Fruit fly (Drosophila melanogaster) whole organism, embryonic: Measurements from ENCODE around the gene Max.

Experiments
- Atf-2 ChIP-seq: fragments of 200-800 bp; sonication (Bioruptor generic); optimal IDR thresholded peaks from 2 replicates; lab custom pipeline; 2016; ENCODE audit warnings: missing biosample characterization, missing genetic modification characterization
- Blimp-1 ChIP-seq: fragments of 200-800 bp; sonication (Bioruptor generic); optimal IDR thresholded peaks from 3 replicates; lab custom pipeline; 2018; ENCODE audit warnings: missing biosample characterization, missing genetic modification characterization, mild to moderate bottlenecking, moderate library complexity, missing genetic modification reagents
- CG10565 ChIP-seq: fragments of 200-800 bp; sonication (Bioruptor generic); optimal IDR thresholded peaks from 3 replicates; lab custom pipeline; 2016; ENCODE audit warnings: missing biosample characterization, mild to moderate bottlenecking, missing genetic modification characterization
- CG13123 ChIP-seq: fragments of 200-800 bp; sonication (Bioruptor generic); optimal IDR thresholded peaks from 2 replicates; lab custom pipeline; 2016; ENCODE audit warnings: missing biosample characterization, missing genetic modification characterization
- CG16813 ChIP-seq: fragments of 200-800 bp; sonication (Bioruptor generic); IDR thresholded peaks from 3 replicates; pipeline ENCODE4 v1.3.6; 2022; ENCODE audit warnings: missing biosample characterization, missing genetic modification characterization; ENCODE audit not compliant: partially characterized antibody
- CG17385 ChIP-seq: fragments of 200-800 bp; sonication (Bioruptor generic); optimal IDR thresholded peaks from 3 replicates; lab custom pipeline; 2018; ENCODE audit warnings: missing biosample characterization, mild to moderate bottlenecking, missing genetic modification characterization
- CG17612 ChIP-seq: fragments of 200-800 bp; sonication (Bioruptor generic); IDR thresholded peaks from 2 replicates; pipeline ENCODE4 v1.3.6; 2022; ENCODE audit warnings: missing biosample characterization, missing genetic modification characterization
- CG18262 ChIP-seq: fragments of 200-800 bp; optimal IDR thresholded peaks from 3 replicates; lab custom pipeline; 2019; ENCODE audit warnings: missing biosample characterization, mild to moderate bottlenecking, missing genetic modification characterization, moderate library complexity
- CG2120 ChIP-seq: fragments of 200-800 bp; sonication (Bioruptor generic); optimal IDR thresholded peaks from 3 replicates; lab custom pipeline; 2016; ENCODE audit warnings: missing biosample characterization, missing genetic modification characterization
- CG34224 ChIP-seq: fragments of 200-800 bp; sonication (Bioruptor generic); IDR thresholded peaks from 3 replicates; pipeline ENCODE4 v1.3.6; 2022; ENCODE audit warnings: missing biosample characterization, missing genetic modification characterization; ENCODE audit not compliant: partially characterized antibody
- CG3847 ChIP-seq: fragments of 200-800 bp; sonication (Bioruptor generic); IDR thresholded peaks from 2 replicates; pipeline ENCODE4 v1.3.6; 2022; ENCODE audit warnings: missing biosample characterization, missing genetic modification characterization
- CG6254 ChIP-seq: fragments of 200-800 bp; sonication (Bioruptor generic); optimal IDR thresholded peaks from 3 replicates; lab custom pipeline; 2017; ENCODE audit warnings: mild to moderate bottlenecking, missing biosample characterization, missing genetic modification reagents, missing genetic modification characterization
- CG7928 ChIP-seq: fragments of 200-800 bp; sonication (Bioruptor generic); optimal IDR thresholded peaks from 2 replicates; lab custom pipeline; 2017; ENCODE audit warnings: missing biosample characterization, mild to moderate bottlenecking, missing genetic modification characterization
- CG8089 ChIP-seq: fragments of 200-800 bp; sonication (Bioruptor generic); optimal IDR thresholded peaks from 3 replicates; lab custom pipeline; 2016; ENCODE audit warnings: missing biosample characterization, missing genetic modification characterization
- CG9727 ChIP-seq: fragments of 200-800 bp; sonication (Bioruptor generic); optimal IDR thresholded peaks from 3 replicates; lab custom pipeline; 2017; ENCODE audit warnings: missing biosample characterization, mild to moderate bottlenecking, missing genetic modification characterization
- D19A ChIP-seq: fragments of 200-800 bp; optimal IDR thresholded peaks from 3 replicates; lab custom pipeline; 2019; ENCODE audit warnings: missing biosample characterization, mild to moderate bottlenecking, missing genetic modification characterization, moderate library complexity
- Dbx ChIP-seq: fragments of 200-800 bp; sonication (Bioruptor generic); IDR thresholded peaks from 3 replicates; pipeline ENCODE4 v1.3.6; 2022; ENCODE audit warnings: missing biosample characterization, missing genetic modification characterization
- Deaf1 ChIP-seq: fragments of 200-800 bp; optimal IDR thresholded peaks from 3 replicates; lab custom pipeline; 2019; ENCODE audit warnings: missing biosample characterization, mild to moderate bottlenecking, missing genetic modification characterization, moderate library complexity
- E2f1 ChIP-seq: fragments of 200-800 bp; sonication (Bioruptor generic); IDR thresholded peaks from 2 replicates; pipeline ENCODE4 v1.3.6; 2022; ENCODE audit warnings: missing biosample characterization, missing genetic modification characterization
- Ets97D ChIP-seq: fragments of 200-800 bp; sonication (Bioruptor generic); optimal IDR thresholded peaks from 3 replicates; lab custom pipeline; 2016; ENCODE audit warnings: missing biosample characterization, missing genetic modification characterization
- Hmx ChIP-seq: fragments of 200-800 bp; sonication (Bioruptor generic); optimal IDR thresholded peaks from 2 replicates; lab custom pipeline; 2016; ENCODE audit warnings: missing biosample characterization, missing genetic modification characterization
- Lhr ChIP-seq: fragments of 200-800 bp; sonication (Bioruptor generic); optimal IDR thresholded peaks from 3 replicates; lab custom pipeline; 2017; ENCODE audit warnings: mild to moderate bottlenecking, missing biosample characterization, missing genetic modification reagents, missing genetic modification characterization
- Mad ChIP-seq: fragments of 200-800 bp; sonication (Bioruptor generic); optimal IDR thresholded peaks from 2 replicates; lab custom pipeline; 2016; ENCODE audit warnings: missing biosample characterization, missing genetic modification characterization
- Med ChIP-seq: fragments of 200-800 bp; sonication (Bioruptor generic); peaks from one replicate; lab custom pipeline; 2016; ENCODE audit warnings: missing biosample characterization, missing genetic modification characterization, mild to moderate bottlenecking, inconsistent platforms, moderate library complexity
- Poxn ChIP-seq: fragments of 200-800 bp; sonication (Bioruptor generic); IDR thresholded peaks from 2 replicates; pipeline ENCODE4 v1.3.6; 2022; ENCODE audit warnings: missing biosample characterization, missing genetic modification characterization
- Sin3A ChIP-seq: fragments of >200 bp; optimal IDR thresholded peaks from 2 replicates; lab custom pipeline; 2018
- Sox102F ChIP-seq: fragments of 200-800 bp; sonication (Bioruptor generic); optimal IDR thresholded peaks from 2 replicates; lab custom pipeline; 2018; ENCODE audit warnings: missing biosample characterization, mild to moderate bottlenecking, missing genetic modification characterization, moderate library complexity
- Spps ChIP-seq: fragments of 200-800 bp; sonication (Bioruptor generic); optimal IDR thresholded peaks from 2 replicates; lab custom pipeline; 2018; ENCODE audit warnings: missing biosample characterization, mild to moderate bottlenecking, missing genetic modification characterization
- Ssrp ChIP-seq: fragments of 200-800 bp; sonication (Bioruptor generic); optimal IDR thresholded peaks from 2 replicates; lab custom pipeline; 2018; ENCODE audit warnings: missing biosample characterization, mild to moderate bottlenecking, missing genetic modification characterization, moderate library complexity
- Xbp1 ChIP-seq: fragments of 200-800 bp; sonication (Bioruptor generic); optimal IDR thresholded peaks from 3 replicates; lab custom pipeline; 2016; ENCODE audit warnings: missing biosample characterization, mild to moderate bottlenecking, missing genetic modification characterization
- ash1 ChIP-seq: fragments of 200-800 bp; sonication (Bioruptor generic); optimal IDR thresholded peaks from 2 replicates; lab custom pipeline; 2018; ENCODE audit warnings: missing biosample characterization, mild to moderate bottlenecking, missing genetic modification characterization
- bbx ChIP-seq: fragments of 200-800 bp; sonication (Bioruptor generic); IDR thresholded peaks from 2 replicates; pipeline ENCODE4 v1.3.6; 2022; ENCODE audit warnings: missing biosample characterization, missing genetic modification characterization; ENCODE audit not compliant: partially characterized antibody
- bcd ChIP-seq: fragments of 200-800 bp; sonication (Bioruptor generic); optimal IDR thresholded peaks from 2 replicates; lab custom pipeline; 2017; ENCODE audit warnings: missing biosample characterization, mild to moderate bottlenecking, missing genetic modification characterization
- dm ChIP-seq: fragments of 200-800 bp; sonication (Bioruptor generic); optimal IDR thresholded peaks from 3 replicates; lab custom pipeline; 2016; ENCODE audit warnings: missing biosample characterization, missing genetic modification characterization
- eve ChIP-seq, 2 experiments: fragments of >200 bp; optimal IDR thresholded peaks; 2 replicates each; lab custom pipeline; 2017; ENCODE audit warnings: missing biosample characterization in 2 of 2, missing genetic modification characterization in 2 of 2
- fd3F ChIP-seq: fragments of 200-800 bp; sonication (Bioruptor generic); optimal IDR thresholded peaks from 2 replicates; lab custom pipeline; 2018; ENCODE audit warnings: missing biosample characterization, mild to moderate bottlenecking, missing genetic modification characterization, moderate library complexity
- ftz-f1 ChIP-seq: fragments of 200-800 bp; sonication (Bioruptor generic); optimal IDR thresholded peaks from 2 replicates; lab custom pipeline; 2016; ENCODE audit warnings: missing biosample characterization, missing genetic modification characterization
- lilli ChIP-seq: fragments of 200-800 bp; sonication (Bioruptor generic); optimal IDR thresholded peaks from 3 replicates; lab custom pipeline; 2016; ENCODE audit warnings: missing biosample characterization, missing genetic modification characterization
- lola ChIP-seq, 3 experiments: fragments of >200 bp in 2 of 3; fragments of 200-800 bp in 1 of 3; sonication (Bioruptor generic) in 1 of 3; optimal IDR thresholded peaks; 2 replicates each; lab custom pipeline; 2017 to 2019; ENCODE audit warnings: missing biosample characterization in 3 of 3, missing genetic modification characterization in 3 of 3, mild to moderate bottlenecking in 1 of 3, moderate library complexity in 1 of 3
- mirr ChIP-seq: fragments of 200-800 bp; sonication (Bioruptor generic); optimal IDR thresholded peaks from 3 replicates; lab custom pipeline; 2018; ENCODE audit warnings: missing biosample characterization, mild to moderate bottlenecking, missing genetic modification characterization
- nom ChIP-seq: fragments of 200-800 bp; sonication (Bioruptor generic); optimal IDR thresholded peaks from 2 replicates; lab custom pipeline; 2017; ENCODE audit warnings: missing biosample characterization, missing genetic modification characterization, mild to moderate bottlenecking, moderate library complexity, missing genetic modification reagents
- odd ChIP-seq: fragments of 200-800 bp; sonication (Bioruptor generic); optimal IDR thresholded peaks from 2 replicates; lab custom pipeline; 2017; ENCODE audit warnings: missing biosample characterization, mild to moderate bottlenecking, missing genetic modification characterization
- onecut ChIP-seq: fragments of 200-800 bp; sonication (Bioruptor generic); IDR thresholded peaks from 2 replicates; pipeline ENCODE4 v1.3.6; 2022; ENCODE audit warnings: missing biosample characterization, missing genetic modification characterization
- pfk ChIP-seq: fragments of 200-800 bp; sonication (Bioruptor generic); optimal IDR thresholded peaks from 2 replicates; lab custom pipeline; 2018; ENCODE audit warnings: missing biosample characterization, mild to moderate bottlenecking, missing genetic modification characterization, moderate library complexity
- seq ChIP-seq: fragments of 200-800 bp; sonication (Bioruptor generic); IDR thresholded peaks from 2 replicates; pipeline ENCODE4 v1.3.6; 2022; ENCODE audit warnings: missing biosample characterization, missing genetic modification characterization
- slou ChIP-seq: fragments of 200-800 bp; sonication (Bioruptor generic); optimal IDR thresholded peaks from 3 replicates; lab custom pipeline; 2016; ENCODE audit warnings: missing biosample characterization, missing genetic modification characterization
- tap ChIP-seq: fragments of 200-800 bp; optimal IDR thresholded peaks from 3 replicates; lab custom pipeline; 2019; ENCODE audit warnings: missing biosample characterization, mild to moderate bottlenecking, missing genetic modification characterization, moderate library complexity
- tna ChIP-seq: fragments of 200-800 bp; sonication (Bioruptor generic); IDR thresholded peaks from 2 replicates; pipeline ENCODE4 v1.3.6; 2022; ENCODE audit warnings: missing biosample characterization, missing genetic modification characterization; ENCODE audit not compliant: partially characterized antibody
- wek ChIP-seq: fragments of 200-800 bp; sonication (Bioruptor generic); optimal IDR thresholded peaks from 3 replicates; lab custom pipeline; 2018; ENCODE audit warnings: missing biosample characterization, mild to moderate bottlenecking, missing genetic modification characterization, moderate library complexity
- zen2 ChIP-seq: fragments of 200-800 bp; sonication (Bioruptor generic); IDR thresholded peaks from 3 replicates; pipeline ENCODE4 v1.3.6; 2022; ENCODE audit warnings: missing biosample characterization, missing genetic modification characterization; ENCODE audit not compliant: partially characterized antibody

The Max gene

DNA sequence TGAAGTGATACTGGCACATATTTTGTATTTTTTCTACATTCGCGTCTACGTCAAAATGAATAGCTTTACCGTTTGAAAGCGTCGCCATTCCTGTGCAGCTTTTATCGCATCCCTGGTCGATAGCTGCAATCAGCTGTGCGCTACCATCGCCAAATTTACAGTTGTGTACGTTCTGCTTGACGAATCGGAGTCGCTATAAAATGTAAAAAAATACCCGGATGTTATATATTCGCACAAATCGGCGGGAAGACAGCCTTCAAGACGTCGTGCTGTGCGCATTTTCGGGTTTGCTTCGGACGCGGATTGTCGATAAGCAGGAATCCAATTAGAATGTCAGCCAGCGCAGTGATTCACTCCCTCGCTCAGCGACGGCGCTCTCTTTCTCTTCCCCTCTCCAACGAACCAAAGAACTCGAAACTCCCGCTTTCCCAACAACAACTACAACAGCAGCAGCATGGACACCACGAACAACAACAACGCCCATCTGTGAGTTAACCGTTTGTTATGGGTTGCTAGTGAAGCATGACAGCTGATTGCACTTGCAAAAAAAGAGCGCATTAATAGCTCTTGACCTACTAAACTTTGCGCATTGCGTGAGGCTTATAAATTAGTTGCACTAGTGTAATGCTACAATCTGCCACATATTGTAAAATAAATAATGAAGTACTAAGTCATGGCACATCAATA is 30.8 kb upstream of the Max start (continued):
- TF ChIP-seq bcd (GFP tag; lab: Kevin White, UChicago) (no peak), slou (GFP tag; lab: Kevin White, UChicago) (no peak), CG8089 (GFP tag; lab: Kevin White, UChicago) (no peak), D19A (tag; lab: Kevin White, UChicago) (no peak), CG17612 (GFP tag; lab: Robert Waterston, UW) (no peak), CG34224 (GFP tag; lab: Robert Waterston, UW) (peak; percentile 44; the same call in 1 of the 3 replicates), Atf-2 (GFP tag; lab: Kevin White, UChicago) (no peak), CG9727 (GFP tag; lab: Kevin White, UChicago) (no peak), nom (GFP tag; lab: Kevin White, UChicago) (no peak), Blimp-1 (GFP tag; lab: Kevin White, UChicago) (peak; percentile 3), CG17385 (no peak), eve (GFP tag; optimal IDR thresholded peaks at IDR 0.05; lab: Kevin White, UChicago) (no peak), zen2 (GFP tag; lab: Robert Waterston, UW) (no peak), fd3F (no peak), lola (GFP tag; optimal IDR thresholded peaks at IDR 0.05; lab: Kevin White, UChicago) (no peak), bbx (GFP tag; lab: Robert Waterston, UW) (no peak), CG10565 (GFP tag; lab: Kevin White, UChicago) (no peak), CG2120 (no peak), Ets97D (peak; percentile 78), E2f1 (GFP tag; lab: Robert Waterston, UW) (no peak), Dbx (GFP tag; lab: Robert Waterston, UW) (no peak), Deaf1 (tag; lab: Kevin White, UChicago) (peak; percentile 85), Sox102F (GFP tag; lab: Kevin White, UChicago) (no peak), Ssrp (tag; lab: Kevin White, UChicago) (no peak), Lhr (peak; percentile 62), Poxn (no peak), mirr (GFP tag; lab: Kevin White, UChicago) (peak; percentile 8), seq (GFP tag; lab: Robert Waterston, UW) (0 out of 2 replicates have a peak, but pooled peaks have one; percentile 50), ash1 (no peak), CG6254 (GFP tag; lab: Kevin White, UChicago) (no peak), lilli (GFP tag; lab: Kevin White, UChicago) (no peak), CG3847 (GFP tag; lab: Robert Waterston, UW) (peak; percentile 4; the same call in 1 of the 2 replicates), Xbp1 (no peak), CG18262 (tag; lab: Kevin White, UChicago) (no peak), Med (GFP tag; lab: Kevin White, UChicago) (no peak), onecut (no peak), dm (GFP tag; lab: Kevin White, UChicago) (no peak), tap (tag; lab: Kevin White, UChicago) (no peak), CG13123 (no peak), pfk (GFP tag; lab: Kevin White, UChicago) (no peak), Spps (tag; lab: Kevin White, UChicago) (no peak), odd (GFP tag; lab: Kevin White, UChicago) (no peak), Mad (GFP tag; lab: Kevin White, UChicago) (no peak), CG16813 (no peak; the same call in 2 of the 3 replicates), tna (GFP tag; lab: Robert Waterston, UW) (no peak), Sin3A (lab: Kevin White, UChicago) (peak; percentile 80), ftz-f1 (GFP tag; lab: Kevin White, UChicago) (no peak), CG7928 (GFP tag; lab: Kevin White, UChicago) (peak; percentile 95), wek (no peak), Hmx (GFP tag; lab: Kevin White, UChicago) (no peak)
